Fruit fly (Drosophila melanogaster) whole organism, embryonic: Measurements from ENCODE around the gene Tsf1.

Experiments used
- Ada2b ChIP-seq: fragments of 200-800 bp; sonication (Bioruptor generic); IDR thresholded peaks from 2 replicates; pipeline ENCODE4 v1.3.6; 2022; ENCODE audit warnings: missing biosample characterization, missing genetic modification characterization
- Asciz ChIP-seq: fragments of 200-800 bp; sonication (Bioruptor generic); optimal IDR thresholded peaks from 2 replicates; lab custom pipeline; 2017; ENCODE audit warnings: missing biosample characterization, mild to moderate bottlenecking, missing genetic modification characterization, missing genetic modification reagents
- Bgb ChIP-seq: fragments of 200-800 bp; sonication (Bioruptor generic); IDR thresholded peaks from 2 replicates; pipeline ENCODE4 v1.3.6; 2022; ENCODE audit warnings: missing biosample characterization, missing genetic modification characterization; ENCODE audit not compliant: partially characterized antibody
- CG10147 ChIP-seq: fragments of 200-800 bp; sonication (Bioruptor generic); optimal IDR thresholded peaks from 2 replicates; lab custom pipeline; 2019; ENCODE audit warnings: missing biosample characterization, mild to moderate bottlenecking, missing genetic modification characterization, moderate library complexity
- CG10431 ChIP-seq: fragments of 200-800 bp; sonication (Bioruptor generic); optimal IDR thresholded peaks from 3 replicates; lab custom pipeline; 2018; ENCODE audit warnings: missing biosample characterization, mild to moderate bottlenecking, missing genetic modification characterization
- CG10979 ChIP-seq: fragments of 200-800 bp; sonication (Bioruptor generic); optimal IDR thresholded peaks from 2 replicates; lab custom pipeline; 2018; ENCODE audit warnings: missing biosample characterization, mild to moderate bottlenecking, missing genetic modification characterization, moderate library complexity
- CG11695 ChIP-seq: fragments of 200-800 bp; sonication (Bioruptor generic); IDR thresholded peaks from 3 replicates; pipeline ENCODE4 v1.3.6; 2022; ENCODE audit warnings: missing biosample characterization, missing genetic modification characterization
- CG12769 ChIP-seq: fragments of 200-800 bp; sonication (Bioruptor generic); optimal IDR thresholded peaks from 2 replicates; lab custom pipeline; 2019; ENCODE audit warnings: missing biosample characterization, mild to moderate bottlenecking, missing genetic modification characterization, moderate library complexity
- CG13287 ChIP-seq: fragments of 200-800 bp; sonication (Bioruptor generic); IDR thresholded peaks from 2 replicates; pipeline ENCODE4 v1.3.6; 2022; ENCODE audit warnings: missing biosample characterization, missing genetic modification characterization; ENCODE audit not compliant: partially characterized antibody
- CG13775 ChIP-seq: fragments of 200-800 bp; sonication (Bioruptor generic); optimal IDR thresholded peaks from 3 replicates; lab custom pipeline; 2017; ENCODE audit warnings: missing biosample characterization, mild to moderate bottlenecking, missing genetic modification characterization
- CG13894 ChIP-seq: fragments of 200-800 bp; sonication (Bioruptor generic); optimal IDR thresholded peaks from 3 replicates; lab custom pipeline; 2018; ENCODE audit warnings: missing biosample characterization, mild to moderate bottlenecking, missing genetic modification characterization, moderate library complexity
- CG16863 ChIP-seq: fragments of 200-800 bp; sonication (Bioruptor generic); optimal IDR thresholded peaks from 3 replicates; lab custom pipeline; 2016; ENCODE audit warnings: missing biosample characterization, missing genetic modification characterization
- CG17359 ChIP-seq: fragments of 200-800 bp; sonication (Bioruptor generic); optimal IDR thresholded peaks from 3 replicates; lab custom pipeline; 2018; ENCODE audit warnings: missing biosample characterization, mild to moderate bottlenecking, missing genetic modification characterization, moderate library complexity
- CG18599 ChIP-seq: fragments of 200-800 bp; sonication (Bioruptor generic); optimal IDR thresholded peaks from 3 replicates; lab custom pipeline; 2017; ENCODE audit warnings: missing biosample characterization, missing genetic modification characterization, mild to moderate bottlenecking, moderate library complexity, missing genetic modification reagents
- CG2678 ChIP-seq: fragments of 200-800 bp; sonication (Bioruptor generic); optimal IDR thresholded peaks from 3 replicates; lab custom pipeline; 2019; ENCODE audit warnings: missing biosample characterization, mild to moderate bottlenecking, missing genetic modification characterization, moderate library complexity
- CG30431 ChIP-seq: fragments of 200-800 bp; sonication (Bioruptor generic); optimal IDR thresholded peaks from 2 replicates; lab custom pipeline; 2017; ENCODE audit warnings: missing biosample characterization, missing genetic modification characterization
- CG31365 ChIP-seq: fragments of 200-800 bp; sonication (Bioruptor generic); optimal IDR thresholded peaks from 2 replicates; lab custom pipeline; 2018; ENCODE audit warnings: missing biosample characterization, mild to moderate bottlenecking, missing genetic modification characterization
- CG31441 ChIP-seq: fragments of 200-800 bp; sonication (Bioruptor generic); IDR thresholded peaks from 2 replicates; pipeline ENCODE4 v1.3.6; 2022; ENCODE audit warnings: missing biosample characterization, missing genetic modification characterization
- CG32532 ChIP-seq: fragments of 200-800 bp; sonication (Bioruptor generic); IDR thresholded peaks from 2 replicates; pipeline ENCODE4 v1.3.6; 2022; ENCODE audit warnings: missing biosample characterization, missing genetic modification characterization
- CG4424 ChIP-seq: fragments of 200-800 bp; sonication (Bioruptor generic); optimal IDR thresholded peaks from 3 replicates; lab custom pipeline; 2016; ENCODE audit warnings: missing biosample characterization, missing genetic modification characterization
- CG6272 ChIP-seq: fragments of 200-800 bp; sonication (Bioruptor generic); IDR thresholded peaks from 2 replicates; pipeline ENCODE4 v1.3.6; 2022; ENCODE audit warnings: missing biosample characterization, missing genetic modification characterization
- D19A ChIP-seq: fragments of 200-800 bp; optimal IDR thresholded peaks from 3 replicates; lab custom pipeline; 2019; ENCODE audit warnings: missing biosample characterization, mild to moderate bottlenecking, missing genetic modification characterization, moderate library complexity
- Dfd ChIP-seq, 2 experiments: fragments of >200 bp; optimal IDR thresholded peaks; 2 replicates each; lab custom pipeline; 2017; ENCODE audit warnings: missing biosample characterization in 2 of 2, missing genetic modification characterization in 2 of 2
- Drgx ChIP-seq: fragments of 200-800 bp; sonication (Bioruptor generic); IDR thresholded peaks from 2 replicates; pipeline ENCODE4 v1.3.6; 2022; ENCODE audit warnings: missing biosample characterization, missing genetic modification characterization
- ERR ChIP-seq: fragments of 200-800 bp; sonication (Bioruptor generic); optimal IDR thresholded peaks from 2 replicates; lab custom pipeline; 2016; ENCODE audit warnings: missing biosample characterization, missing genetic modification characterization
- Elba2 ChIP-seq: fragments of 200-800 bp; sonication (Bioruptor generic); optimal IDR thresholded peaks from 3 replicates; lab custom pipeline; 2016; ENCODE audit warnings: missing biosample characterization, missing genetic modification characterization
- Vsx1 ChIP-seq: fragments of 200-800 bp; sonication (Bioruptor generic); optimal IDR thresholded peaks from 2 replicates; lab custom pipeline; 2017; ENCODE audit warnings: missing biosample characterization, mild to moderate bottlenecking, missing genetic modification characterization, missing genetic modification reagents
- ara ChIP-seq: fragments of 200-800 bp; sonication (Bioruptor generic); IDR thresholded peaks from 2 replicates; pipeline ENCODE4 v1.3.6; 2022; ENCODE audit warnings: missing biosample characterization, missing genetic modification characterization
- az2 ChIP-seq: fragments of 200-800 bp; sonication (Bioruptor generic); optimal IDR thresholded peaks from 3 replicates; lab custom pipeline; 2016; ENCODE audit warnings: missing biosample characterization, missing genetic modification characterization
- bcd ChIP-seq: fragments of 200-800 bp; sonication (Bioruptor generic); optimal IDR thresholded peaks from 2 replicates; lab custom pipeline; 2017; ENCODE audit warnings: missing biosample characterization, mild to moderate bottlenecking, missing genetic modification characterization
- btn ChIP-seq: fragments of 200-800 bp; sonication (Bioruptor generic); optimal IDR thresholded peaks from 2 replicates; lab custom pipeline; 2016; ENCODE audit warnings: missing biosample characterization, missing genetic modification characterization
- cg ChIP-seq: fragments of 200-800 bp; sonication (Bioruptor generic); optimal IDR thresholded peaks from 3 replicates; lab custom pipeline; 2019; ENCODE audit warnings: missing biosample characterization, mild to moderate bottlenecking, missing genetic modification characterization, moderate library complexity
- ci ChIP-seq: fragments of 200-800 bp; sonication (Bioruptor generic); IDR thresholded peaks from 3 replicates; pipeline ENCODE4 v1.3.6; 2022; ENCODE audit warnings: missing biosample characterization, missing genetic modification characterization
- croc ChIP-seq: fragments of 200-800 bp; sonication (Bioruptor generic); conservative IDR thresholded peaks from 3 replicates; pipeline ENCODE4 v1.3.6; 2022; ENCODE audit warnings: missing biosample characterization, missing genetic modification characterization
- dmrt11E ChIP-seq: fragments of 200-800 bp; sonication (Bioruptor generic); optimal IDR thresholded peaks from 3 replicates; lab custom pipeline; 2018; ENCODE audit warnings: missing biosample characterization, mild to moderate bottlenecking, missing genetic modification characterization, moderate library complexity
- fu2 ChIP-seq: fragments of 200-800 bp; sonication (Bioruptor generic); optimal IDR thresholded peaks from 2 replicates; lab custom pipeline; 2016; ENCODE audit warnings: missing biosample characterization, missing genetic modification characterization
- hkb ChIP-seq, 2 experiments: fragments of 200-800 bp in 1 of 2; fragments of >200 bp in 1 of 2; sonication (Bioruptor generic) in 1 of 2; IDR thresholded peaks in 1 of 2; optimal IDR thresholded peaks in 1 of 2; 2 replicates each; pipeline versions ENCODE4 v1.3.6 to Lab custom; 2017 to 2022; ENCODE audit warnings: missing biosample characterization in 1 of 2, missing genetic modification characterization in 1 of 2
- jumu ChIP-seq: fragments of 200-800 bp; sonication (Bioruptor generic); optimal IDR thresholded peaks from 3 replicates; lab custom pipeline; 2016; ENCODE audit warnings: missing biosample characterization, missing genetic modification characterization
- kah ChIP-seq: fragments of 200-800 bp; sonication (Bioruptor generic); optimal IDR thresholded peaks from 2 replicates; lab custom pipeline; 2018; ENCODE audit warnings: missing biosample characterization, mild to moderate bottlenecking, missing genetic modification characterization
- nau ChIP-seq: fragments of 200-800 bp; sonication (Bioruptor generic); optimal IDR thresholded peaks from 3 replicates; lab custom pipeline; 2017; ENCODE audit warnings: missing biosample characterization, mild to moderate bottlenecking, missing genetic modification characterization, missing genetic modification reagents
- nerfin-1 ChIP-seq: fragments of 200-800 bp; sonication (Bioruptor generic); optimal IDR thresholded peaks from 3 replicates; lab custom pipeline; 2019; ENCODE audit warnings: missing biosample characterization, mild to moderate bottlenecking, missing genetic modification characterization, moderate library complexity
- odd ChIP-seq: fragments of 200-800 bp; sonication (Bioruptor generic); optimal IDR thresholded peaks from 2 replicates; lab custom pipeline; 2017; ENCODE audit warnings: missing biosample characterization, mild to moderate bottlenecking, missing genetic modification characterization
- p53 ChIP-seq: fragments of 200-800 bp; sonication (Bioruptor generic); optimal IDR thresholded peaks from 2 replicates; lab custom pipeline; 2016; ENCODE audit warnings: missing biosample characterization, missing genetic modification characterization
- pfk ChIP-seq: fragments of 200-800 bp; sonication (Bioruptor generic); optimal IDR thresholded peaks from 2 replicates; lab custom pipeline; 2018; ENCODE audit warnings: missing biosample characterization, mild to moderate bottlenecking, missing genetic modification characterization, moderate library complexity
- psq ChIP-seq: fragments of 200-800 bp; sonication (Bioruptor generic); optimal IDR thresholded peaks from 2 replicates; lab custom pipeline; 2017; ENCODE audit warnings: missing biosample characterization, missing genetic modification characterization
- sob ChIP-seq: fragments of 200-800 bp; sonication (Bioruptor generic); IDR thresholded peaks from 2 replicates; pipeline ENCODE4 v1.3.6; 2022; ENCODE audit warnings: missing biosample characterization, missing genetic modification characterization
- unpg ChIP-seq: fragments of 200-800 bp; sonication (Bioruptor generic); optimal IDR thresholded peaks from 3 replicates; lab custom pipeline; 2018; ENCODE audit warnings: missing biosample characterization, mild to moderate bottlenecking, missing genetic modification characterization, moderate library complexity
- yki ChIP-seq: fragments of >200 bp; optimal IDR thresholded peaks from 3 replicates; lab custom pipeline; 2018
- zen2 ChIP-seq: fragments of 200-800 bp; sonication (Bioruptor generic); IDR thresholded peaks from 3 replicates; pipeline ENCODE4 v1.3.6; 2022; ENCODE audit warnings: missing biosample characterization, missing genetic modification characterization; ENCODE audit not compliant: partially characterized antibody
- zfh2 ChIP-seq: fragments of 200-800 bp; sonication (Bioruptor generic); optimal IDR thresholded peaks from 2 replicates; lab custom pipeline; 2016; ENCODE audit warnings: missing biosample characterization, missing genetic modification characterization

The Tsf1 gene

DNA sequence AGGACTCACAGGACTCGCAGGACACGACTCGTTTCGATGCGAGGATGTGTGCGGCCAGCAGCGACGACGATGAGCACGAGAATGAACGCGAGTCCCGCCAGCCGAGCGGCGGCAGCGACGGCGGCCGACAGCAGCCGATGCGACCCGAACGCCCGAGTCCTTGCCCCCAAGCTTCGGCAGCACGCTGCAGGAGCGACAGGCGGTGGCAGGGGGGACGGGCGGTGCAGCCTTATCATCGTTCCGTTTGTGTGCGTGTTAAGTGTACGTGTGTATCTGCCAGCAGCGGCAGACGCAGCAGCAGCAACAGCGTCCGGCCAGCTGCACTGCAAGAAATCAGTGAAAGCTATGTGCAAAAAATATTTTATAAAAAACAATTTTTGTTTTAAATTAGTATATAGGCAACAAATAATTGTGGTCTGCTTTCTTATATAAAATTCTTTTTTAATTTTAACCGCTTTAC is 30.7 kb upstream of the Tsf1 start, which contains the start of gene kairos (continued):
- TF ChIP-seq az2 (GFP tag; lab: Kevin White, UChicago) (no peak), CG18599 (GFP tag; lab: Kevin White, UChicago) (peak; percentile 62), Drgx (GFP tag; lab: Robert Waterston, UW) (0 out of 2 replicates have a peak, but pooled peaks have one; percentile 24), CG10431 (no peak), zfh2 (GFP tag; lab: Kevin White, UChicago) (no peak), CG17359 (tag; lab: Kevin White, UChicago) (peak; percentile 6), ERR (GFP tag; lab: Kevin White, UChicago) (no peak), fu2 (GFP tag; lab: Kevin White, UChicago) (no peak), croc (no peak), CG13287 (peak; percentile 9; the same call in 1 of the 2 replicates), sob (GFP tag; lab: Robert Waterston, UW) (no peak), jumu (GFP tag; lab: Kevin White, UChicago) (no peak), CG11695 (no peak), CG31441 (GFP tag; lab: Robert Waterston, UW) (peak; percentile 30; the same call in 1 of the 2 replicates), CG16863 (GFP tag; lab: Kevin White, UChicago) (no peak), D19A (tag; lab: Kevin White, UChicago) (no peak), ci (peak; percentile 48; the same call in 1 of the 3 replicates), kah (GFP tag; lab: Kevin White, UChicago) (no peak), dmrt11E (no peak), CG30431 (no peak), unpg (GFP tag; lab: Kevin White, UChicago) (no peak), CG2678 (peak; percentile 39), yki (lab: Kevin White, UChicago) (no peak), ara (GFP tag; lab: Robert Waterston, UW) (0 out of 2 replicates have a peak, but pooled peaks have one; percentile 23), CG10147 (GFP tag; lab: Kevin White, UChicago) (peak; percentile 30), nau (GFP tag; lab: Kevin White, UChicago) (no peak), Vsx1 (no peak), Elba2 (GFP tag; lab: Kevin White, UChicago) (no peak), Asciz (GFP tag; lab: Kevin White, UChicago) (no peak), CG31365 (tag; lab: Kevin White, UChicago) (no peak), CG10979 (tag; lab: Kevin White, UChicago) (peak; percentile 32), Ada2b (GFP tag; lab: Robert Waterston, UW) (no peak), Dfd (GFP tag; optimal IDR thresholded peaks at IDR 0.05; lab: Kevin White, UChicago) (no peak), Bgb (GFP tag; lab: Robert Waterston, UW) (no peak), CG6272 (0 out of 2 replicates have a peak, but pooled peaks have one; percentile 21), pfk (GFP tag; lab: Kevin White, UChicago) (no peak), CG13775 (GFP tag; lab: Kevin White, UChicago) (no peak), CG32532 (GFP tag; lab: Robert Waterston, UW) (peak; percentile 30; the same call in 1 of the 2 replicates), CG4424 (GFP tag; lab: Kevin White, UChicago) (peak; percentile 36), CG12769 (tag; lab: Kevin White, UChicago) (no peak), odd (no peak), hkb (optimal IDR thresholded peaks at IDR 0.05; lab: Kevin White, UChicago) (no peak), hkb (GFP tag; IDR thresholded peaks at IDR 0.05; lab: Robert Waterston, UW) (peak; percentile 48; the same call in 1 of the 2 replicates), psq (GFP tag; lab: Kevin White, UChicago) (no peak), CG13894 (tag; lab: Kevin White, UChicago) (no peak), zen2 (GFP tag; lab: Robert Waterston, UW) (no peak), p53 (no peak), btn (GFP tag; lab: Kevin White, UChicago) (no peak), bcd (GFP tag; lab: Kevin White, UChicago) (peak; percentile 19), nerfin-1 (tag; lab: Kevin White, UChicago) (no peak), cg (GFP tag; lab: Kevin White, UChicago) (peak; percentile 31)
